Fruit fly (Drosophila melanogaster) Kc167 (cell line): ENCODE results near the gene CG6294.

Experiments used
- Myc ChIP-seq: fragments of >200 bp; optimal IDR thresholded peaks from 2 replicates; lab custom pipeline; 2017; ENCODE audit warnings: missing external identifiers
- psq ChIP-seq: fragments of >200 bp; optimal IDR thresholded peaks from 2 replicates; lab custom pipeline; 2017; ENCODE audit warnings: missing external identifiers

- TF ChIP-seq Myc (no peak), psq (lab: Kevin White, UChicago) (no peak)
Observed at dm6 chrX:15501706-15502267, 39.3 kb downstream of the CG6294 start.
